Fruit fly (Drosophila melanogaster) whole organism, adult: Measurements from ENCODE around the gene modSP.

Experiments
- CG11617 ChIP-seq: fragments of 200-800 bp; sonication (Bioruptor generic); optimal IDR thresholded peaks from 2 replicates; lab custom pipeline; 2017; ENCODE audit warnings: mild to moderate bottlenecking, missing biosample characterization, missing genetic modification reagents, missing genetic modification characterization
- CG1620 ChIP-seq: fragments of 200-800 bp; sonication (Bioruptor generic); optimal IDR thresholded peaks from 2 replicates; lab custom pipeline; 2016; ENCODE audit warnings: missing biosample characterization, missing genetic modification characterization

DNA sequence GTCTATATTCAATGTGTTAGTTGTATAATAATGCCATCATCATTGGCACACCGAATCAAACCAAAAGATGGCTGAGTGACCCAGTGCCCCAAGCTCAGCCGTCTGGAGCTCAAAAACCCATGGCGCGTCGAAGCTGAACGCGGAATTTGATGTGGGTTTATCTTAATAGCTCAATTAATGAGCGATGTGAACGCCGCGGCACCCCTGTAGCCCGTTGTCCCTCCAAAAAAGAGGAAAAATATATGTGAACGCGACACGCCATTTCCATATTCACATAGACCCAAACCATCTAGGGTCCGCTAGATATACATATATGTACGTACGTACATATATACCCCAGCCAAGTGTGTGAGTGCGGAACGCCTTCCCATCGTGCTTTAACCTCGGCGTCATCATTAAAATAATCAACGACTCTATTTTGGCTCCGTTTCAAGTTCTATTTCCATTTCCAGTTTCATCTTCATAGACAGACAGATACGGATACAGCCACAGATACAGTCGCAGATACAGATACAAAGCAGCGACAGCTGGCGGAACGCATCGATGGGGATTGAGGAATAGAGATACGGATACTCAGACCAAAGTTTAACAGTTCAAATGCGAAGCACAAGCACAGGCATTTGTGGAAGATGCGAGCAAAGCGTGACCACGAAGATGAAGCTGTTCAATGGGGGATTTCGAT is 8.8 kb upstream of the modSP start:
- TF ChIP-seq CG11617 (GFP tag; lab: Kevin White, UChicago) = no peak
- TF ChIP-seq CG1620 (GFP tag; lab: Kevin White, UChicago) = no peak
